Worm (Caenorhabditis elegans): ENCODE measurements around the gene F58B4.6.

F58B4.6 gene

DNA sequence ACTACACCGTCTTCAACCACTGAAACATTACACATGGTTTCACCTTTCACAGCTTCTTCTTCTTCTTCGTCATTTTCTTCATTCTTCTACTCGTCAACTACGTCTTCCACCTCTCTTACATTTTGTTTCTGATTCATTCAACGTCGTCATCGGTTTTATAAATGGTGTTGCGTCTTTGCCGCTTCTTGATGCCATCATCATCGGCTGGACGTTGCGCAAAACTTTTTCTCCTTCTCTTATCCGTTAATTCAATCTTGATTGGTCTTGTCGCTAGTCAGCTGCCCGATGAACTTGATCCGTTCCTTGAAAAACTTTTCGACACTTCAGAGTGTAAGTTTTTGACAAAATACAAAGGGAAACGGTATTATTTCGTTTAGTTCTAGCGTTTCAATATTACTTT, 26.2 kb upstream of the F58B4.6 start:
- TF ChIP-seq T22C8.4 (GFP tag; IDR thresholded peaks at IDR 0.05) (no peak), ref-1 (GFP tag; conservative IDR thresholded peaks at IDR 0.05) (no peak), ztf-29 (GFP tag; IDR thresholded peaks at IDR 0.05) (no peak), ztf-23 (GFP tag; IDR thresholded peaks at IDR 0.05) (no peak), flt-1 (GFP tag; IDR thresholded peaks at IDR 0.05) (no peak), cog-1 (tag; optimal IDR thresholded peaks at IDR 0.05) (no peak)

DNA sequence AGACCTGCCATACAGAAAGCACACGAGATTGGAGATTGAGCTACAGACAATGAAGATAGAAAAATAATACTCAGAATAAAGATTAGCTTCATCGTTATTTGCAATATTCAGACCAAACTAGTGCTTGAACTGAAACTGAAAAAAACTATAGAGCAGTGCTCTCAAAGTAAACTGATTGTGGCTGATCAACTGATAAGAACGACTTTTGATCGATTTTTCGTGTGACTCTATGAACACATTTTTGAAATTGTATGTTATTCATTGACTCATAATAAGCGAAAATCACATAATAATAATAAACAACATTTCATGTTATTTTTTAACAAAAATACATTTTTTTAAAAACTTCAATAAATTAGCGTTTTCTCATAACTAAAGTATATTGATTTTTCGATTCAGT, 23.7 kb upstream of the F58B4.6 start, which contains the start of gene spp-16:
Gene spp-16 (minus strand): TSS at position 179 of the 400 bp plus-strand sequence.
- TF ChIP-seq klf-2 (GFP tag; conservative IDR thresholded peaks at IDR 0.05) (no peak), T22C8.4 (GFP tag; IDR thresholded peaks at IDR 0.05) (no peak), cog-1 (tag; optimal IDR thresholded peaks at IDR 0.05) (no peak), ref-1 (GFP tag; conservative IDR thresholded peaks at IDR 0.05) (no peak), med-1 (GFP tag; optimal IDR thresholded peaks at IDR 0.05; ENCODE audit: insufficient read depth) (no peak), ztf-23 (GFP tag; IDR thresholded peaks at IDR 0.05) (no peak), tab-1 (GFP tag; IDR thresholded peaks at IDR 0.05) (no peak), ztf-29 (GFP tag; IDR thresholded peaks at IDR 0.05) (no peak), flt-1 (GFP tag; IDR thresholded peaks at IDR 0.05) (no peak)

DNA sequence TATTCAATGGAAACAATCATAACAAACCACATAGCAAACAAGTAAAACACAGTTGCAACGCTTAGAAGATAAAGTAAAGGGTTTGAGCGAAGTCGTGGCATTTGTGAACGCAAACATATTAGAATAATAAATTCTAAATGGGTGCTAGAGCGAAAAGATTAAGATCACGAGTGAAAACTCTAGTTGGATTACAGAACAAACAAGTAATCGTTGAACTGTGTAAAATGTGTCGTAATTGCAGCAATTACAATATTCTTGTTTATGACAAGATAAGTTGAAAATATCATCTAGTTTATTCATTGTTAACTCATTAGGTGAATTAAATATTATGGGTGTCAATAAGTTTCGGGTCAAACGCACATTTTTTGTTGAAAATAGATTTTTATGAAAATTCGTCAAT, 22.1 kb upstream of the F58B4.6 start, which contains the start of gene F32D8.8:
Gene F32D8.8 (minus strand): TSS at position 101 of the 400 bp plus-strand sequence.
- TF ChIP-seq med-1 (GFP tag; optimal IDR thresholded peaks at IDR 0.05; ENCODE audit: insufficient read depth) (no peak), flt-1 (GFP tag; IDR thresholded peaks at IDR 0.05) (no peak), cog-1 (tag; optimal IDR thresholded peaks at IDR 0.05) (no peak), ref-1 (GFP tag; conservative IDR thresholded peaks at IDR 0.05) (no peak), ztf-29 (GFP tag; IDR thresholded peaks at IDR 0.05) (no peak), tab-1 (GFP tag; IDR thresholded peaks at IDR 0.05) (no peak), klf-2 (GFP tag; conservative IDR thresholded peaks at IDR 0.05) (no peak), ztf-23 (GFP tag; IDR thresholded peaks at IDR 0.05) (no peak), T22C8.4 (GFP tag; IDR thresholded peaks at IDR 0.05) (no peak)

DNA sequence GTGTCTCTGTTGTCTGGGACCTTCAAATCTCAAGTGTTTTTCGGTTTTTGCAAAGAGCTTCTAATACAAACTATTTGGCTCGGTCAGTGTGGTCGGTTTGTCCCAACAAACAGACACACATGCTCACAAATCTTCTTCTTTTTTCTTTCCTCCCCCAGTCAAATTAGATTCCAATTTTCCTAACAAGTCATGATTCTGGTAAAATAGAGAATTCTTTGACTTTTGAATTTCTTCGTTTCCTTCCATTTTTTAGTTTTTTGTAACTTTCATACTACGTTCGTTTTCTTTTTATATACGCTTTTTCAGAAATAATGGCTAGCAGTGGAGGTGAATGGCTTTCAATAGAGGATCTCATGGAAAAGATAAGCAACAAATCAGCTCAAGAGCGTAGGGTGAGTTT, 21.1 kb upstream of the F58B4.6 start, which contains the start of gene F32D8.15:
Gene F32D8.15 (plus strand): TSS at position 301 of the 400 bp plus-strand sequence.
- TF ChIP-seq klf-2 (GFP tag; conservative IDR thresholded peaks at IDR 0.05) (no peak), ref-1 (GFP tag; conservative IDR thresholded peaks at IDR 0.05) (no peak), cog-1 (tag; optimal IDR thresholded peaks at IDR 0.05) (no peak)

DNA sequence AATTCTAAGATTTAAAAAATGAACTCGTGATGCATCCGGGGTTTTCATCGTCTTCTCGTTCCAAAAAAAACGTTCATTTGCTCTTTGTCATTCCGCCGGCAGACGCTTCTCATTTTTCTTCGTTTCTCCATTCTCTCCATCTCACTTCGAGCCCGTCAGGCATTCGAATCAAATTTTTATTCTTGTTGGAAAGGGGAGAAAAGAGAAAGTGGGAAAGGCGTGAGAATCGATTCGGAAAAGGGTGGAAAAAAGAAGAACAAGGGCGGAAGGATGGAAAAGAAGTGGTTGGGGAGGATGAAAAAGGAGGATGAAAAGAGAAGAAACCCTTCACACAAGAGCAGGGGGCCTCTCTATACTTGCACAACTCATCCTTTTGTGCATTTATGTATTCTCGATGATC, 20.0 kb upstream of the F58B4.6 start:
- TF ChIP-seq klf-2 (GFP tag; conservative IDR thresholded peaks at IDR 0.05) (no peak), flt-1 (GFP tag; IDR thresholded peaks at IDR 0.05) (no peak), ztf-29 (GFP tag; IDR thresholded peaks at IDR 0.05) (no peak), cog-1 (tag; optimal IDR thresholded peaks at IDR 0.05) (no peak), ref-1 (GFP tag; conservative IDR thresholded peaks at IDR 0.05) (no peak), ztf-23 (GFP tag; IDR thresholded peaks at IDR 0.05) (no peak), tab-1 (GFP tag; IDR thresholded peaks at IDR 0.05) (no peak), T22C8.4 (GFP tag; IDR thresholded peaks at IDR 0.05) (no peak), med-1 (GFP tag; optimal IDR thresholded peaks at IDR 0.05; ENCODE audit: insufficient read depth) (no peak)

ce11 chrV:10909071-10909470, 15.8 kb upstream of the F58B4.6 start, which contains the start of gene zzz-1:
Gene zzz-1, minus strand, starts transcription at chrV:10909171.
- TF ChIP-seq T22C8.4 (GFP tag; IDR thresholded peaks at IDR 0.05) (no peak), ztf-29 (GFP tag; IDR thresholded peaks at IDR 0.05) (no peak), med-1 (GFP tag; optimal IDR thresholded peaks at IDR 0.05; ENCODE audit: insufficient read depth) (no peak)

ce11 chrV:10909959-10910358, 14.9 kb upstream of the F58B4.6 start:
- TF ChIP-seq tab-1 (GFP tag; IDR thresholded peaks at IDR 0.05) (no peak), T22C8.4 (GFP tag; IDR thresholded peaks at IDR 0.05) (no peak), flt-1 (GFP tag; IDR thresholded peaks at IDR 0.05) (no peak), med-1 (GFP tag; optimal IDR thresholded peaks at IDR 0.05; ENCODE audit: insufficient read depth) (no peak), ref-1 (GFP tag; conservative IDR thresholded peaks at IDR 0.05) (no peak), ztf-23 (GFP tag; IDR thresholded peaks at IDR 0.05) (no peak), klf-2 (GFP tag; conservative IDR thresholded peaks at IDR 0.05) (no peak), ztf-29 (GFP tag; IDR thresholded peaks at IDR 0.05) (no peak), cog-1 (tag; optimal IDR thresholded peaks at IDR 0.05) (no peak)

DNA sequence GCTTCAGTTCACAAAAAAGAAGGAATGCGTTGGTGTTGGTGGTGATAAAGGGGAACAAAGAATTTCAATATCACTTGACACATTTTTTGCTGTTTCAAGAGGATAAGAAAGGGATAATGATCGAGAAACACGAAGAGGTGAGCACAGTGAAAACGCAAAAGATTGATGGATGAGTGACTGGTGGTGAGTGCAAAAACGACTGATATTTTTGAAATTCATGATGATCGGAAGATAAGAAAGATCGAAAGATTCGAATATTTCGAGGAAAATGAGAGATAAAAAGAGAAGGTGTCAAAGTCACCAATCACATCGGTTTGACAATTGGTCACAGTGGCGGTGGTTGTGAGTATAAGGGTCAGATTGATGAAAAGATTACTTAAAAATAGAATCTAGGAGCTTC, 8.9 kb upstream of the F58B4.6 start:
- TF ChIP-seq klf-2 (GFP tag; conservative IDR thresholded peaks at IDR 0.05) = no peak
- no peak for TF ChIP-seq cog-1 (tag; optimal IDR thresholded peaks at IDR 0.05)
- TF ChIP-seq T22C8.4 (GFP tag; IDR thresholded peaks at IDR 0.05) = no peak
- TF ChIP-seq ref-1 (GFP tag; conservative IDR thresholded peaks at IDR 0.05) = no peak
- TF ChIP-seq ztf-29 (GFP tag; IDR thresholded peaks at IDR 0.05) = no peak
- no peak for TF ChIP-seq med-1 (GFP tag; optimal IDR thresholded peaks at IDR 0.05; ENCODE audit: insufficient read depth)
- no peak for TF ChIP-seq tab-1 (GFP tag; IDR thresholded peaks at IDR 0.05)
- TF ChIP-seq ztf-23 (GFP tag; IDR thresholded peaks at IDR 0.05) = no peak

DNA sequence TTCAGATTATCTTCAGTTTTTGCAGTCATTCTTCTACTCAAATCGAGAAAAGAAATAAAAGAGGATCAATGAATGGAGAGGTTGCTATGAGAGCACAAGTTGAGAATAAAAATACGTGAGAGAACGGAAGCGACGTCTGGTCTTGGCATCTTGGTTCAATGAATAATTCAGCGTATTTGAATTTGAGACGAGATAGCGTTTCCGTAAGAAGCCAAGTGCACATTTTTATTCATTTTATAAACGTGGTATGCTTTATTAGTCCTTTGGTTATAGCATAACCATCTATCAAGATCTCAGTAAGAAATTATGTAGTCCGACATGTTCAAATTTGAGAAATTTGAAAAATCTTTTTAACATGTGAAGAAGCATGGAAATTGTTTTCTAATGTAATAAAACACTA, 6.5 kb upstream of the F58B4.6 start, which contains the start of gene F58B4.2:
Gene F58B4.2 (minus strand): TSS at position 101 of the 400 bp plus-strand sequence.
- TF ChIP-seq ztf-29 (GFP tag; IDR thresholded peaks at IDR 0.05) = no peak
- TF ChIP-seq tab-1 (GFP tag; IDR thresholded peaks at IDR 0.05) = no peak
- TF ChIP-seq flt-1 (GFP tag; IDR thresholded peaks at IDR 0.05) = no peak

DNA sequence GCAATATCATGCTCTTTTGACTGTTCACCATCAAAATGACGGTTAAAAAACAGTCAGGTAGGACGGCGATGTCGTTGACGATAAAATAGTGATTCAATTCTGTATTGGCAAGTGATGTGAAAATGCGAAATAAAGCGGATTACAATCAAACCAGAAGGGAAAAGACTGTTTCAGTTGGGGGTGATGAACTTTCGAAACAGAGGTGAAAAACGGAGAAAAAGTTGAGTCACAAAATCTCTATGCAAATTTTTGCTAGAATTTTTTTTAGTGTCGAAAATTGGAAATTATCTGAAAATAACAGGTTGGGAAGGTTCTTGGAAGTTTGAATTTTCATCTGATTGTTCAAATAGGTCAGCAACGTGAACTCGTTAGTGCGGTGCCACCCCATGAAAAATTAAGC, 3.1 kb upstream of the F58B4.6 start, which contains the start of gene nas-31:
Gene nas-31 (minus strand): TSS at position 101 of the 400 bp plus-strand sequence.
- TF ChIP-seq ztf-29 (GFP tag; IDR thresholded peaks at IDR 0.05) (no peak), cog-1 (tag; optimal IDR thresholded peaks at IDR 0.05) (no peak), flt-1 (GFP tag; IDR thresholded peaks at IDR 0.05) (no peak)

- no peak for TF ChIP-seq flt-1 (GFP tag; IDR thresholded peaks at IDR 0.05)
- TF ChIP-seq ztf-29 (GFP tag; IDR thresholded peaks at IDR 0.05) = no peak
- no peak for TF ChIP-seq cog-1 (tag; optimal IDR thresholded peaks at IDR 0.05)
- TF ChIP-seq ztf-23 (GFP tag; IDR thresholded peaks at IDR 0.05) = no peak
- no peak for TF ChIP-seq med-1 (GFP tag; optimal IDR thresholded peaks at IDR 0.05; ENCODE audit: insufficient read depth)
- no peak for TF ChIP-seq klf-2 (GFP tag; conservative IDR thresholded peaks at IDR 0.05)
- no peak for TF ChIP-seq ref-1 (GFP tag; conservative IDR thresholded peaks at IDR 0.05)
- no peak for TF ChIP-seq tab-1 (GFP tag; IDR thresholded peaks at IDR 0.05)
- no peak for TF ChIP-seq T22C8.4 (GFP tag; IDR thresholded peaks at IDR 0.05)
These were observed 1.6 kb upstream of the F58B4.6 start, which contains the start of gene F58B4.7 for ce11 chrV:10923229-10923628. Gene F58B4.7, minus strand, starts transcription at chrV:10923329.
